Fruit fly (Drosophila melanogaster) ovary, adult (tissue): ENCODE data around the gene Nepl7.

Source experiments
- CG17801 ChIP-seq: fragments of 200-800 bp; optimal IDR thresholded peaks from 2 replicates; lab custom pipeline; 2019; ENCODE audit warnings: missing biosample characterization, mild to moderate bottlenecking, missing genetic modification characterization, moderate library complexity; ENCODE audit not compliant: partially characterized antibody

The Nepl7 gene

DNA sequence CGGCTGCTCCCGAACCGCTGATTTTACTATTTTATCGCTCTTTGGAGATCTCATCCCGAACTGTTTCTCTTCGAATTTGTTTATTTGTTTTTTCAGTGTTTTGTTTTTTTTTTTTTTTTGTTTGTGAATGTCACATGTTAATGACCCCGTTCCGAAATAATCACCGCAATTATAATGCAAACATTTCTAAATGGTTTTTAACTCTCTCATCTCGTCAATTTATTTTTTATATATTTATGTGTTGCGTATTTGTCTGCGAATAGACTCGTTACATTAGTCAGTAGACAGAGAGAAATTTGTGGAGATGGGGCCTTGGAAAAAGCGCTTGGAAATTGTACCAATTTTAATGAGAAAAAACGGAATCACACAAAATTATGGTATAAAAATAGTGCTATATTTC, at the start of gene Nepl7:
TSS of gene Nepl7 (minus strand) at position 101 of the 400 bp plus-strand sequence.
- TF ChIP-seq CG17801 (GFP tag; lab: Kevin White, UChicago) = no peak

DNA sequence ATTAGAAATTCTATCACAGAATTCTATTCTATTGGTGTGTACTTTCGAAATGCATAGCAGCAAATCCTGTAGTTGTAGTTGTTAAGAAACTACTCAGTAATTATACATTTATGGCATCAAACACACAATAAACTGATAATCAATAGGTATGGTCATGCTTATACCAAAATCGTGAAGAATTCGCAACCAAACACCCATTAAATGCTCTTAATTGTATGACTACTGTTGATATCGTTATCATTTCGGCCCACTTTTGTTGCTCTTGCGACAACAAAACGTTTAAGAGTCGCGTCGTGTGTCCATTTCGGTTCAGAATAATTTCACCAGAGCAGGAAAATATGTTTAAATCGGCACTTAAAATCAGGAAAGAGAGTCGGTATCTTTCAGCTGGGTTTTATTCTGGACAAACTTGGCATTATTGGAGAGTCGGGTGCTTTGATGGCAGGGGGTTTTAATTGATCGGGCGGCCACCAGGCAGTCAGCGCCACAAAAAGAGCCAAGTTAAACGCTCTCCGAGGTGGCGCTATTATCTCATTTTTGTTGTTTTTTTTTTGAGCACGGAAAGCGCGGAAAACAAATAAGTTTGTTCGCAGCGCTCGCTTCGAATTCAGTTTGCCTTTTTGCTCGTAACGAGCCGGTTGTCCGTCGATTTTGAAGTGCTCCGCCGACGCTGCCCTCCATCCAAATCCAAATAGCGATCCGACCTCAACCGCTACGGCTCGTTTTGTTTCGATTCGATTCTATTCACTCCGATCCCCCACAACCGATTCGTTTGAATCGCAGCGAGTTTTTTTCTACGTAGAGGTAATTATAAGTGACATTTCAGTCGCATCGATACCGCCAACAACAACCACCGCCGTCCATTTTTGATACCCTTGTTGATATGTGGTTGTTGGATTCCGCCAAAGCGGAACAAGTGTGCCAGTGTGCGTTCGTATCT, 49.2 kb upstream of the Nepl7 start, which contains the start of gene MRP:
TSS of gene MRP (plus strand) at position 609 of the 940 bp plus-strand sequence.
- TF ChIP-seq CG17801 (GFP tag; lab: Kevin White, UChicago) = no peak

DNA sequence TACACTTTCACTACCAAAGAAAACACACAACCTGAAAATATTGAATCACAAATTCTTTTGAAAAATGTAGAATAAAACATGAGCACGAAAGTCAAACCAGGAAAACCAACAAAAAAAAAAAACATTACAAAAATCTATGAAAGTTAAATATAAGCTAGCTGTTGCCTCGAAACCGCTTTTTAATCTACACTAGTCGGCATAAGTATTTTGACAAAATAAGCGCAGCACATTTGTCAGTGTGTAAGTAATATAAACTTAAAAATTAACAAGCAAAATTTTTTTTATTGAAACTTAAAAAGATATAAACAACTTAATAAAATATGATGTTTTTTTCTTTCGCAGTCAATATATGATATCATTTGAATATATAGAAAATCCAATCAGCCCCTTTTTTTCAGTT, 43.3 kb upstream of the Nepl7 start, which contains the start of gene CG5787:
TSS of gene CG5787 (minus strand) at position 101 of the 400 bp plus-strand sequence.
- TF ChIP-seq CG17801 (GFP tag; lab: Kevin White, UChicago) = no peak

DNA sequence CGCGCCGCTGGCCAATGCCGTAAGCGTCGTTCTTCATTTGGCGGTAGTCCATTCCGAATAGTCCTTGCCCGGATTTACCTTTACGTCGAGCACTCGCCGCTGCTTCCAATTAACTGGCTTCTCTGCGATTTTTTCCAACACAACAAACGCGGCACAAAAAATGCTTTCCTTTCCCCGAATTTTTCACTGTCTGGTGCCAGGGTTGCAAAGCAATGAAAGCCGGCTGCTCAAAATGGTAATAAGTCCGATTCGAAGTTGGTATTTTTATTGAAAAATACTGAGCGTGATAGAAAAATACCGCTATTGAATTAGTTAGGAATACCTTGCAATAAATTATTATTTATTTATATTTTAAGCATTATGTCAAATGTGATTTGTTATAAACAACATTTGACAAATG, 42.7 kb upstream of the Nepl7 start:
- TF ChIP-seq CG17801 (GFP tag; lab: Kevin White, UChicago) = peak; percentile 17

DNA sequence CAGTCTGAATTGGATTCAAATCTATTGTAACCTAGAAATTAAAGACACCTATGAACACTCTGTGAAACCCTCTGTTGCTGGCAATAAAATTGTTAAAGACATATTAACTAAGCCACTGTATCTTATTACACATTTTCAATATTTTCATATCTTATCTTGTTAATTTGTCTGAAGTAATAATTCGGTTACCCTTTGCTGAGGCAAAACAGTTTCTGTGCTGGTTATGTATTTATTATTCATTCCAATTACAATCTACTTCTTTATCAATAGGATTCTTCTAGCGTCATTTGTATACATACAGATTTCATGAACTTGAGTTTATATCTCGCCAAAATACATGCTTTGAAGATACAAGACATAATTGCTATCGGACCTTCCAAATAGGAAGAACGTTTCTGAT, 39.1 kb upstream of the Nepl7 start:
- no peak for TF ChIP-seq CG17801 (GFP tag; lab: Kevin White, UChicago)

DNA sequence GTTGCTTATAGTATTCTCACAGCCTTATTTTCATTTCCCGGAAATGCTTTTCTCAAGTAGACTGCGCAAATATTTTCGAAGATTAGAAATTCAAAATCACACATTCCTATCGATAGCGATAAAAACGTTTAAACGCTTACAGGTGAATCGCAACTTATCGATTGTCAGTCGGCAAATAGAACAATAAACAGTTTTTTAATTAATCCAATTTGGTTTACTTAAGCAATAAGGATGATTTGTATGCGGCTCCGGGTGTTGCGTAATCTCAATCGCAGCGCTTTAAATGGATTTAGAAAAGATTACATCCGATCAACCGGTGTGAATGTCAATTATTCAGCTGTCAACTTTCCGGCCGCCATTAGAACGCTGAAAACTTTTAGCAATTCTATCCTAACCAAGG, 38.0 kb upstream of the Nepl7 start, which contains the start of the genes CG6180 and CG15484:
TSS of gene CG6180 (plus strand) at position 122 of the 400 bp plus-strand sequence.
TSS of gene CG15484 (minus strand) at position 172 of the 400 bp plus-strand sequence.
- peak; percentile 22 for TF ChIP-seq CG17801 (GFP tag; lab: Kevin White, UChicago)

DNA sequence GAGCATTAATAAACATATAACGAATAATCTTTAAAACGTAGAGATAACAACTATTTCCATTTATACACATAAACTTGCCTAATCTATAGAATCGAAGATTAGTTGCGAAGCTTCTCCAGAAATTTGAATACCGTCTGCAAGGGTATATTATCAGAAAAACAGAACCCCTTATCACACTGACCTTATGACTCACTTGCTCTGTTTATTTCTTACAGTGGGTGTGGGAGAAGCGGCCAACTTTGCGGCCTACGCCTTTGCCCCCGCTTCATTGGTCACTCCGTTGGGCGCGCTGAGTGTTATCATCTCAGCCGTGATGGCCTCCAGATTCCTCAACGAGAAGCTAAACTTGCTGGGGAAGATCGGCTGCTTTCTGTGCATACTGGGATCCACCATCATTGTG, 35.9 kb upstream of the Nepl7 start:
- no peak for TF ChIP-seq CG17801 (GFP tag; lab: Kevin White, UChicago)

DNA sequence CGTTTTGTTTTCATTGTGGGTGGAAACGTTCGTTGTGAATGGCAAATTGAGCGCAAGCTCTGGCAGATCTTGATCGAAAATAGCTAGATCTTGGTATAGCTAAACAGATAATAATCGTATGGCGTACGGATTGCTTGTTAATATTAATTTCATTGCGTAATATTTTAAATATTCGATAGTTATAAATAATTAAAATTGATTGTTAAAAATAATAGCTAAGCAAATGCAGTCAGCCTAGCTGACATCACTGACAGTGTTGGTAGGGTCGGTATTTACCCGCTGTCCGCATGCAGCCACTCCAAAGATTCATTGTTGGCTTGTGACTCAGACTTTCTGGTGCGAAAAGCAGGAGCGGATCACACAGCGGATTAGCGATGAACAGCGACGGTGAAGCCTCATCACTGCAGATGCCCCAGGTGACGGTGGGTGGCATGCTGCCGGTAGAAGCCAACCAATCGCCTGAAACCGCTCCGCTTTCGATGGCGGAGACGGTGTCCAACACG, 35.0 kb upstream of the Nepl7 start, which contains the start of the genes CG5776 and spict:
TSS of gene CG5776 (minus strand) at position 34 of the 503 bp plus-strand sequence.
TSS of gene spict (plus strand) at position 308 of the 503 bp plus-strand sequence.
- TF ChIP-seq CG17801 (GFP tag; lab: Kevin White, UChicago) = peak; percentile 81

DNA sequence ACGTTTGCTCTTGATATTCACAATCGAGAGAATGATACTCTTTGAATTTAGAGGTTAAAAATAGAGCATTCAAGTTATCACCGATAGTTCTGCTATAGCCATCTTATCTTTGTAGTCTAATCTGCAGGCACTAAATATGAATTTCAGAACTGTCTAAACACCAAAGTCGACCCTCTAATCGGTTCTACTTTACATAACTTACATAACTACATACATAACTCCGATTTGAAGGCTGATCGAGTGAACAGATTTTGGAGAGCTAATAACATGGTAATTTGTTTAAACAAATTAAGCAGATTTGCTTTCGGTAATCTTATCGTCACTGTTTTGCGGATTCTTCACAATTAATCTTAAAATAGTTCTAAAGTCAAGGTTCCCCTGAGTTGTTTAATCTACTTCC, 32.0 kb upstream of the Nepl7 start:
- no peak for TF ChIP-seq CG17801 (GFP tag; lab: Kevin White, UChicago)

DNA sequence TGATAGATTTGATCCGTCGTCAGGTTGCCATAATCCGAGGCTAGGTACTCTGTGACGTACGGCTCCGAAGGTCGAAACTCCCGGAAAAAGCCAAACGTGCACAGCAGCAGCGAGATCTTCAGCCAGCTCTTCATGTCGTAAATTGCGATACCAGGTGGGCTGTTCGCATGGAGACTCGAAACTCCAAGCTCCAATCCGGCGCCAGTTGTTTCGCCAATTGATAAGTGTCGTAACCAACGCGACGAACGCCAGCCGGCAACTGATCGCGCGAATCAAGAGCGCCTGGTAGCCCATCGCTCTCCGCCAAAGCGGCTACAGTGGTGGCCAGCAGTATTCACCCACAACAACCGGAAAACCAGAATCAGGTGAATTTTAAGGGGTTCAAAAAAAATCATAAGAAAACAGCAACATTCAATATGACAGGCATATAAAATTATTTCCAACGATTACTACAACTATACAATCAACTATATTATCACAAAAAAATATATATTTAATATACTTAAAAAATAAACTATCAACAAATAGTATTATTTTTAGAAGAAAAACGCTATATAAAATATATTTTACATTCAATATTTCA, 31.0 kb upstream of the Nepl7 start, which contains the start of gene CG17036:
TSS of gene CG17036 (minus strand) at position 366 of the 583 bp plus-strand sequence.
- TF ChIP-seq CG17801 (GFP tag; lab: Kevin White, UChicago) = peak; percentile 49

DNA sequence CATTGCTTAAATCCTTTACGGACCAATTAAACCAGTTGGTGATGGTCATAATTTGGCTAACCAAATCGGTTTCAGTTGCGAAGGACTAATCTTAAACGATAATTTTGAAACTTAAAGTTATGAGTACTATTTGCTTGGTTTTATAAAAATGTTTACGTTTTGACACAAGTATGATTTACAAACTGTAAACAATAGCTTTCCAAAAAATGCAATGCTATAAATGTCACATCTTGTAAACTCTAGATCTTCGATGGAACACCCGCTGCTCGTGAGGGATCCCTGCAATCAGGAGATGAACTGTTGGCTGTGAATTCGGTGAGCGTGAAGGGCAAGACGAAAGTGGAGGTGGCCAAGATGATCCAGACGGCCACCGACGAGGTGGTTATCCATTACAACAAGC, 27.7 kb upstream of the Nepl7 start, which contains the start of gene CG5781:
TSS of gene CG5781 (minus strand) at position 101 of the 400 bp plus-strand sequence.
- no peak for TF ChIP-seq CG17801 (GFP tag; lab: Kevin White, UChicago)

DNA sequence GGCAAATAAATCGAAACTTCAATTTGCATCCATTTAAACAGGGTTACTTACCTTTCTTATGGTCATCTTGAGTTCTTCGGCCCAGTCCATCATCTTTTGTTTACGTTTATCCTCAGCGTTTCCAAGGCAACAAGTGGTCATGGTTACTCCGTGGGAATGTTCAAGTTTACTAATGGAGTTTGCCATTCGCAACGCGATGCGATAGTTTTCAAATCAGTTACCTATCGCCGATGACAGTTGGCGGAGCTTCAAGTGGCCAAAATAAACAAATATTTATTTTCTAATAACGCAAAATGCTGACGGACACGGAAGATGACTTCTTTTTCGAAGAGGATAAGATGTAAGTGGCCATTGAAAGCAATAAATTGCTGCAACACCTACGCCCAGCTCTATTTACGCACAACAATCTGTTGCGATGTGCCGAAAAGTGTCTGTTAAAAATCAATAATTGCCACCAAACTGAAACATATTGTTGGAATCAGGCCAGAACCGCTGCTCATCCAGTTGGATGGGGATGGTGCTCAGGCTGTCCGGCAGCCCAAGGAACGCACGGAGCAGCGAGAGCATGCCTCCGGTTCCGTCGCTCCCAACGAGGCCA, 25.4 kb upstream of the Nepl7 start, which contains the start of the genes IFT43 and PICK1:
TSS of gene IFT43 (minus strand) at position 166 of the 598 bp plus-strand sequence.
TSS of gene PICK1 (plus strand) at position 211 of the 598 bp plus-strand sequence.
- TF ChIP-seq CG17801 (GFP tag; lab: Kevin White, UChicago) = no peak

DNA sequence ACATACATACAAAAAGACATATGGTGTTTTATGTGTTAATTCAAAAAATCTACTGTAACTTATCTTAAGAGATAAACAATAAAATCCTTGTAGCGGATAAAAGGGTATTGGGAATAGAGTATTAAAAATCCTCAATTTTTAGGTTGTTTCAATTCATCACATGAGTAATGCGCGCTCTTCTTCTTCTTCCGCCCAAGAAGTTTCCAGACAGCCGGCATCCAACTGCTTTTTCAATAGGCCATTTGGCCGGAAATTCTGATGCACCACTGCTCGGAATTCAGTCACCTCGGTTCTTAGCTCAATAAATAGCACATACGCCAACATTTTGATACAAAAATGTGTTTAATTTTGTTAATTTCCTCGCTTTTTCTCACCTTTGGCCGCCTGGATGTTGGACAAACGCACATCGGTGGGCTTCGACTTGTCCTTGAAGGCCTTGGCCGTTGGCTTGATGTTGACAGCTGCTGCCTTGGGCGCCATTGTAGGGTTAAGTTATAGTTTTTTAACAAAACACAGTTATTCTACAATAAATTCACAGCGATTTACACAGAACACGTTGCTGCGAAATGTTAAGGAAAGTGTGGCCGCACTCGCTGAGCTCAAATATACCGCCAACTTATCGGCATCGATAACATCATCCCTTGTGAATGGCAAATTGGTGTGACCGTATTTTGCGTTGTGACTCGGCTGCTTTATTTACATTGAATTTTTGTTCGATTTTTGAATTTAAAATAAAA, 23.0 kb upstream of the Nepl7 start, which contains the start of the genes CCT4 and CG6153:
TSS of gene CCT4 (minus strand) at position 592 of the 737 bp plus-strand sequence.
TSS of gene CG6153 (plus strand) at position 651 of the 737 bp plus-strand sequence.
- TF ChIP-seq CG17801 (GFP tag; lab: Kevin White, UChicago) = no peak
